Worm (Caenorhabditis elegans) whole organism, young adult: Measurements from ENCODE around the gene C45G7.13.

ENCODE experiments used
- Y53F4B.3 ChIP-seq: fragments of 200-800 bp; sonication (Bioruptor generic); IDR thresholded peaks from 2 replicates; pipeline ENCODE4 v1.3.6; 2022; ENCODE audit warnings: missing genetic modification reagents, missing genetic modification characterization, missing compliant biosample characterization
- madf-10 ChIP-seq: sonication (generic microtip); optimal IDR thresholded peaks from 2 replicates; lab custom pipeline; 2016; ENCODE audit warnings: mild to moderate bottlenecking, missing genetic modification characterization, missing compliant biosample characterization
- ztf-6 ChIP-seq: fragments of 200-800 bp; sonication (Bioruptor generic); IDR thresholded peaks from 2 replicates; pipeline ENCODE4 v1.3.6; 2022; ENCODE audit warnings: missing genetic modification reagents, missing genetic modification characterization, missing compliant biosample characterization

DNA sequence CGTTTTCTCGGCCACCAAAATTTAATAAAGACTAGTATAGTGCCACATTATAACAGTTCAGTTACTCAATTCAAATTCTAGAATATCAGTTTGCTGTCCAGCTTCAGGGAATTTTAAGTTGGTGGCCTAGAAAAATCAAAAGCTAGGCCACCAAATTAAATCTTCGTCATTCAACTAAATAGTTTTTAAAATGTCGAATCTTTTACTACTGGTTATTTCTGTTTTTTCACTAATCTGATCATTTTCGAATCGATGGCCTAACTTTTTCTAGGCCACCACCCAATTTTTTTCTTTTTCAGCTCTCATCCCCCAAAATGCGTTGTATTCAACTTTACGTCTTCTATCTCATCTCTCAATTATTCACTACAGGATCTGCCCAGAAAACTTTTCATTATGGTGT is 25.3 kb upstream of the C45G7.13 start, which contains the start of gene grd-16:
- TF ChIP-seq Y53F4B.3 (no peak), madf-10 (tag; lab: Kevin White, UChicago) (no peak), ztf-6 (GFP tag; lab: Robert Waterston, UW) (no peak)
